Fruit fly (Drosophila melanogaster): Measurements from ENCODE around the gene MED30.

DNA sequence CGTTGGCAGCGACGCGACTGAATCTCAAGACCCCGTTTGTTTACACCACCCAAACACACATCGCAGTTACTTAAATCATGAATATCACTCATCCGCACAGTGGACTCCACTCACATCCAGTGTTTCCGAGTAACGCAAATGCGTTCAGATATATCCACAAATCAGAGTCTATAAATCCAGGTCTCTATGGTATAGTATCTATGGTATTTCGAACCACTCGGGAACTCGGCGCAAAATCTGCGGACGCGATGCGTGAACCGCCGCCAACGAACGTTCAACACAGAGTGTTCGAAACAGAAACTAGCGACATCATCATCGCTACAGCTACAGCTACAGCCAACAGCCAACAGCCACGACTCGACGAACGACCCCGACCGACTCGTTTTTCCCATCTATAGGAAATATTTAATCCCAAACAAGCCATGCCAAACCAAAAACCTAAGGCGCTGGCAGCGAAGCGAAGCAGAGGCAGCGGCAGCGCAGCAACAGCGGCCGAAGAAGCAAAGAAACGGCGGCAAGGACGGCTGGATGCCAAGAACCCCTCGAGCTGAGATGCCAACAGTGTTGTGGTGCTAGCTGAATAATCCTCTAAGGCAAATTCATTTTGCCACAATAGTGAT lies 45.0 kb upstream of the MED30 start, which contains the start of gene CG13894:
- TF ChIP-seq Blimp-1 (GFP tag; optimal IDR thresholded peaks at IDR 0.05) (no peak), CG6163 (GFP tag; IDR thresholded peaks at IDR 0.05) (no peak), CG10631 (GFP tag; optimal IDR thresholded peaks at IDR 0.05) (no peak), CG8632 (GFP tag; optimal IDR thresholded peaks at IDR 0.05) (no peak), Lpt (GFP tag; optimal IDR thresholded peaks at IDR 0.05) (no peak), CG31627 (GFP tag; optimal IDR thresholded peaks at IDR 0.05) (no peak), CG11762 (GFP tag; optimal IDR thresholded peaks at IDR 0.05; ENCODE audit: insufficient read depth) (no peak), topi (GFP tag; optimal IDR thresholded peaks at IDR 0.05) (no peak), net (GFP tag; optimal IDR thresholded peaks at IDR 0.05) (no peak), ss (GFP tag; optimal IDR thresholded peaks at IDR 0.05) (no peak), dac (GFP tag; optimal IDR thresholded peaks at IDR 0.05) (no peak), Sox15 (GFP tag; optimal IDR thresholded peaks at IDR 0.05) (no peak), Gug (GFP tag; IDR thresholded peaks at IDR 0.05) (no peak)

All from whole organism, prepupa.